Worm (Caenorhabditis elegans) whole organism, late embryonic: Measurements from ENCODE around the gene F41E7.2.

ENCODE experiments used
- C38D4.7 ChIP-seq: fragments of 200-800 bp; sonication (Bioruptor generic); optimal IDR thresholded peaks from 2 replicates; lab custom pipeline; 2018; ENCODE audit warnings: mild to moderate bottlenecking, missing genetic modification characterization, moderate library complexity, missing compliant biosample characterization
- F13H6.1 ChIP-seq: sonication (generic microtip); optimal IDR thresholded peaks from 2 replicates; lab custom pipeline; 2016; ENCODE audit warnings: missing genetic modification characterization, missing compliant biosample characterization
- K02D7.2 ChIP-seq: sonication (generic microtip); optimal IDR thresholded peaks from 2 replicates; lab custom pipeline; 2017; ENCODE audit warnings: mild to moderate bottlenecking, missing genetic modification characterization, missing compliant biosample characterization
- Y22D7AL.16 ChIP-seq: sonication (generic microtip); optimal IDR thresholded peaks from 2 replicates; lab custom pipeline; 2016; ENCODE audit warnings: missing genetic modification characterization, missing compliant biosample characterization
- ahr-1 ChIP-seq: sonication (generic microtip); optimal IDR thresholded peaks from 2 replicates; lab custom pipeline; 2016; ENCODE audit warnings: missing genetic modification characterization, missing compliant biosample characterization
- ceh-14 ChIP-seq: sonication (generic microtip); optimal IDR thresholded peaks from 2 replicates; lab custom pipeline; 2016; ENCODE audit warnings: missing genotype, missing genetic modification characterization, missing compliant biosample characterization
- ceh-18 ChIP-seq: sonication (generic microtip); optimal IDR thresholded peaks from 2 replicates; lab custom pipeline; 2016; ENCODE audit warnings: missing genetic modification characterization, missing compliant biosample characterization
- ceh-31 ChIP-seq: sonication (generic microtip); optimal IDR thresholded peaks from 2 replicates; lab custom pipeline; 2016; ENCODE audit warnings: missing genetic modification characterization, missing compliant biosample characterization
- ceh-34 ChIP-seq: sonication (generic microtip); optimal IDR thresholded peaks from 2 replicates; lab custom pipeline; 2016; ENCODE audit warnings: mild to moderate bottlenecking, missing genetic modification characterization, missing compliant biosample characterization
- ceh-48 ChIP-seq: sonication (generic microtip); optimal IDR thresholded peaks from 2 replicates; lab custom pipeline; 2016; ENCODE audit warnings: missing genetic modification characterization, inconsistent platforms, missing compliant biosample characterization
- ceh-9 ChIP-seq: sonication (generic microtip); optimal IDR thresholded peaks from 2 replicates; lab custom pipeline; 2016; ENCODE audit warnings: mild to moderate bottlenecking, missing genetic modification characterization, inconsistent platforms, missing compliant biosample characterization
- dmd-4 ChIP-seq: sonication (generic microtip); optimal IDR thresholded peaks from 2 replicates; lab custom pipeline; 2016; ENCODE audit warnings: borderline replicate concordance, missing genetic modification characterization, missing compliant biosample characterization
- elt-4 ChIP-seq: sonication (generic microtip); optimal IDR thresholded peaks from 2 replicates; lab custom pipeline; 2016; ENCODE audit warnings: missing genetic modification characterization, missing compliant biosample characterization
- eyg-1 ChIP-seq: sonication (generic microtip); optimal IDR thresholded peaks from 2 replicates; lab custom pipeline; 2016; ENCODE audit warnings: missing genotype, missing genetic modification characterization, missing compliant biosample characterization
- fkh-10 ChIP-seq: fragments of 150-350 bp; optimal IDR thresholded peaks from 2 replicates; lab custom pipeline; 2014; ENCODE audit warnings: missing biosample characterization, missing genetic modification reagents, missing genetic modification characterization
- fkh-6 ChIP-seq: sonication (generic microtip); optimal IDR thresholded peaks from 2 replicates; lab custom pipeline; 2016; ENCODE audit warnings: missing genetic modification characterization, missing compliant biosample characterization
- gmeb-2 ChIP-seq: sonication (generic microtip); optimal IDR thresholded peaks from 2 replicates; lab custom pipeline; 2016; ENCODE audit warnings: missing genetic modification characterization, inconsistent platforms, missing compliant biosample characterization
- hlh-15 ChIP-seq: sonication (generic microtip); optimal IDR thresholded peaks from 2 replicates; lab custom pipeline; 2016; ENCODE audit warnings: missing genetic modification characterization, missing compliant biosample characterization
- hlh-6 ChIP-seq: sonication (generic microtip); optimal IDR thresholded peaks from 2 replicates; lab custom pipeline; 2016; ENCODE audit warnings: missing genotype, missing genetic modification characterization, missing compliant biosample characterization
- hlh-8 ChIP-seq: sonication (generic microtip); optimal IDR thresholded peaks from 2 replicates; lab custom pipeline; 2016; ENCODE audit warnings: missing genotype, missing genetic modification characterization, missing compliant biosample characterization
- lim-6 ChIP-seq: sonication (generic microtip); optimal IDR thresholded peaks from 2 replicates; lab custom pipeline; 2016; ENCODE audit warnings: missing genetic modification characterization, missing compliant biosample characterization
- lin-11 ChIP-seq: fragments of 200-800 bp; sonication (Bioruptor generic); optimal IDR thresholded peaks from 2 replicates; lab custom pipeline; 2018; ENCODE audit warnings: mild to moderate bottlenecking, missing genetic modification characterization, missing compliant biosample characterization
- madf-2 ChIP-seq: sonication (generic microtip); optimal IDR thresholded peaks from 2 replicates; lab custom pipeline; 2017; ENCODE audit warnings: missing genetic modification characterization, missing compliant biosample characterization
- mec-3 ChIP-seq: sonication (generic microtip); optimal IDR thresholded peaks from 2 replicates; lab custom pipeline; 2016; ENCODE audit warnings: borderline replicate concordance, missing genetic modification characterization, missing compliant biosample characterization
- npax-4 ChIP-seq: sonication (generic microtip); optimal IDR thresholded peaks from 2 replicates; lab custom pipeline; 2016; ENCODE audit warnings: missing genetic modification characterization, missing compliant biosample characterization
- odd-2 ChIP-seq: sonication (generic microtip); optimal IDR thresholded peaks from 2 replicates; lab custom pipeline; 2017; ENCODE audit warnings: antibody characterized with exemption, mild to moderate bottlenecking, missing genetic modification characterization, missing compliant biosample characterization
- pha-2 ChIP-seq: sonication (generic microtip); optimal IDR thresholded peaks from 2 replicates; lab custom pipeline; 2017; ENCODE audit warnings: mild to moderate bottlenecking, missing genetic modification characterization, missing compliant biosample characterization
- pha-4 ChIP-seq: fragments of 150-350 bp; optimal IDR thresholded peaks from 2 replicates; lab custom pipeline; 2018; ENCODE audit warnings: missing biosample characterization, missing genetic modification reagents, missing genetic modification characterization
- pros-1 ChIP-seq: fragments of 150-350 bp; optimal IDR thresholded peaks from 2 replicates; lab custom pipeline; 2014; ENCODE audit warnings: missing biosample characterization, missing genetic modification reagents, missing genetic modification characterization
- ref-2 ChIP-seq: sonication (generic microtip); optimal IDR thresholded peaks from 2 replicates; lab custom pipeline; 2016; ENCODE audit warnings: missing genetic modification characterization, missing compliant biosample characterization
- rnt-1 ChIP-seq: sonication (generic microtip); optimal IDR thresholded peaks from 2 replicates; lab custom pipeline; 2016; ENCODE audit warnings: missing genetic modification characterization, missing compliant biosample characterization
- sdc-2 ChIP-seq: sonication (generic microtip); optimal IDR thresholded peaks from 2 replicates; lab custom pipeline; 2016; ENCODE audit warnings: missing genotype, missing genetic modification characterization, missing compliant biosample characterization
- sox-2 ChIP-seq: fragments of 200-800 bp; sonication (Bioruptor generic); IDR thresholded peaks from 2 replicates; pipeline ENCODE4 v1.3.6; 2022; ENCODE audit warnings: missing genetic modification reagents, missing genetic modification characterization, missing compliant biosample characterization
- tbx-2 ChIP-seq: sonication (generic microtip); optimal IDR thresholded peaks from 2 replicates; lab custom pipeline; 2016; ENCODE audit warnings: missing genetic modification characterization, missing compliant biosample characterization
- ttx-3 ChIP-seq: sonication (generic microtip); optimal IDR thresholded peaks from 2 replicates; lab custom pipeline; 2016; ENCODE audit warnings: missing genetic modification reagents, missing genetic modification characterization, missing compliant biosample characterization

Gene F41E7.2

ce11 chrX:10306289-10306688 is 32.8 kb downstream of the F41E7.2 start, which contains the start of gene cnc-8:
cnc-8 (plus strand) TSS chrX:10306595.
- TF ChIP-seq ceh-48 (tag; lab: Kevin White, UChicago): no peak
- no peak for TF ChIP-seq lin-11
- no peak for TF ChIP-seq hlh-15
- TF ChIP-seq sdc-2: no peak
- no peak for TF ChIP-seq ahr-1 (tag; lab: Kevin White, UChicago)
- no peak for TF ChIP-seq tbx-2 (tag; lab: Kevin White, UChicago)
- no peak for TF ChIP-seq gmeb-2
- TF ChIP-seq C38D4.7: no peak
- TF ChIP-seq ttx-3: no peak
- TF ChIP-seq ref-2 (tag; lab: Kevin White, UChicago): no peak
- TF ChIP-seq ceh-31 (tag; lab: Kevin White, UChicago): no peak
- no peak for TF ChIP-seq K02D7.2
- TF ChIP-seq, all 69 proteins: peak for 0

DNA sequence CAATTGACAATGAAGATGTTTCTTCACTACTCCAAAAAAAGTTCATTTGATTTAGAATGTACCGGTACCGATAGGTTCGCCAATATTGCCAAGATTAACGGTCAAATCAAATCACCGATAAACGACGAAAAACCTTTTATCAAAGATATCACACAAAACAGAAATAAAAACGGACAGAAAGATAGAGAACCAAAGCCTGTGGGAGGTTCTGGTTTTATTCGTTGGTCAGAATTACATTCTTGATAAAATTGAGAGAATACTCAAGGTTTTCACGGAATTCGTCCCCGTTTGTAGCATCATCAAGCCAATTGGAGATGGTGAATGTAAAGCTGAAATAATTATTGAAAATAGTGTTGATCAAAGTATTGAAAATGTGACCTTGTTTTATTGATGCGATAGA is 33.4 kb downstream of the F41E7.2 start:
- no peak for TF ChIP-seq eyg-1 (tag; lab: Kevin White, UChicago)
- TF ChIP-seq hlh-15: no peak
- no peak for TF ChIP-seq sdc-2
- TF ChIP-seq mec-3 (tag; lab: Kevin White, UChicago): no peak
- no peak for TF ChIP-seq rnt-1 (tag; lab: Kevin White, UChicago)
- TF ChIP-seq sox-2 (GFP tag; lab: Robert Waterston, UW): no peak
- TF ChIP-seq ceh-9 (tag; lab: Kevin White, UChicago): no peak

- TF ChIP-seq lim-6 (tag; lab: Kevin White, UChicago): no peak
- TF ChIP-seq odd-2 (tag; lab: Kevin White, UChicago): no peak
- TF ChIP-seq fkh-10: no peak
- TF ChIP-seq pros-1 (tag; lab: Kevin White, UChicago): no peak
- no peak for TF ChIP-seq madf-2
- no peak for TF ChIP-seq mec-3 (tag; lab: Kevin White, UChicago)
- no peak for TF ChIP-seq ceh-34 (tag; lab: Kevin White, UChicago)
- no peak for TF ChIP-seq pha-4
- no peak for TF ChIP-seq npax-4 (tag; lab: Kevin White, UChicago)
- no peak for TF ChIP-seq hlh-6 (tag; lab: Kevin White, UChicago)
- no peak for TF ChIP-seq rnt-1 (tag; lab: Kevin White, UChicago)
- TF ChIP-seq ceh-9 (tag; lab: Kevin White, UChicago): no peak
Observed at ce11 chrX:10307495-10307894, 34.0 kb downstream of the F41E7.2 start, which contains the start of gene F41E7.7. F41E7.7 (plus strand) TSS chrX:10307795.

DNA sequence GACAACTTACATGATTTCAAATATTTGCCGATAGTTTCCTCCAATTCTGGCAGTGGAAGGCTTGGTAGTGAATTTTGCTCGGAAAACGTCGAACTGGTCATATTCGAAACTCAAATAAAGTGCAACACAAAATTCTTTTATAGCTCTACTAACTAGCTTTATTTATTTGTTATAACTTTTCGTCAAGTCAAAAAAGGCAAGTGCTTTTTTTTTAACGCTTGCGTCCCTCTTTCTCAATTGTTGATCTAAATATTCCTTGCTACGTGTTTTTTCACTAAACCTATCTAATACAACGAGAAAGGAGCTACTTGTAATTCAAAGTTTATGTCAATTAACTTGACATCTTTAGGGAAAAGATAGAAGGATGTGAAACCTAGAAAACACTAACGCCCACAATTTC is 36.9 kb downstream of the F41E7.2 start, which contains the start of gene F41E7.6:
Gene F41E7.6 (minus strand): TSS at position 101 of the 400 bp plus-strand sequence.
- TF ChIP-seq elt-4 (tag; lab: Kevin White, UChicago) (no peak), fkh-6 (no peak), pha-2 (tag; lab: Kevin White, UChicago) (no peak), ceh-18 (tag; lab: Kevin White, UChicago) (no peak), F13H6.1 (tag; lab: Kevin White, UChicago) (no peak), dmd-4 (tag; lab: Kevin White, UChicago) (no peak)
- TF ChIP-seq, all 69 proteins: peak for 0

DNA sequence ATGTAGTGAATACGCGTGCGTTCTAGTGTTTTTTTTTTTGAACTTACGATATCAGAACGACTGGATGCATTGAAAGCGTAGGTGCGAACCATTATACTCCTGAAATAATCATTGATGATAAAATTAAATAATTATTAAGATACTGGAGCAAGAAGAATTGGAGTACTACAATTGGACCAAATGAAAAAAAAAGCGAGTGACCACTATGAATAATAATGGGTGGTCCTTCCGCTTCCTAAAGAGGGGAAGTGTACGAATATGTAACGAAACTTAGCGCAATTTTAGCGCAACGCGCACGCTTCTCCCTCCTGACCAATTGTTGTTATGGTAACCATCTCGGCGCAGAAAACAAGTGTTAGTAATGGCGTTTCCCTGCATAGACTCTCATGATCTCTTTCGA is 42.4 kb downstream of the F41E7.2 start, which contains the start of gene F41E7.9:
Gene F41E7.9 (minus strand): TSS at position 101 of the 400 bp plus-strand sequence.
- no peak for TF ChIP-seq npax-4 (tag; lab: Kevin White, UChicago)
- no peak for TF ChIP-seq hlh-15
- TF ChIP-seq Y22D7AL.16 (tag; lab: Kevin White, UChicago): no peak
- TF ChIP-seq ceh-14 (tag; lab: Kevin White, UChicago): no peak
- no peak for TF ChIP-seq hlh-8 (tag; lab: Kevin White, UChicago)
- TF ChIP-seq gmeb-2: no peak
